Fruit fly (Drosophila melanogaster) whole organism, pupa: ENCODE measurements around the gene CG9133.

Experiments used
- CG10348 ChIP-seq: fragments of 200-800 bp; sonication (Bioruptor generic); IDR thresholded peaks from 2 replicates; pipeline ENCODE4 v1.3.6; 2022; ENCODE audit warnings: missing biosample characterization, missing genetic modification characterization
- CG12605 ChIP-seq: fragments of 200-800 bp; sonication (Bioruptor generic); IDR thresholded peaks from 2 replicates; pipeline ENCODE4 v1.3.6; 2022; ENCODE audit warnings: missing biosample characterization, missing genetic modification characterization
- CG13204 ChIP-seq: fragments of 200-800 bp; sonication (Bioruptor generic); optimal IDR thresholded peaks from 2 replicates; lab custom pipeline; 2018; ENCODE audit warnings: missing biosample characterization, mild to moderate bottlenecking, missing genetic modification characterization, moderate library complexity
- CG14655 ChIP-seq: fragments of 200-800 bp; sonication (Bioruptor generic); optimal IDR thresholded peaks from 3 replicates; lab custom pipeline; 2017; ENCODE audit warnings: mild to moderate bottlenecking, missing biosample characterization, missing genetic modification reagents, missing genetic modification characterization
- CG15710 ChIP-seq: fragments of 200-800 bp; sonication (Bioruptor generic); optimal IDR thresholded peaks from 2 replicates; lab custom pipeline; 2018; ENCODE audit warnings: missing biosample characterization, mild to moderate bottlenecking, missing genetic modification characterization, moderate library complexity
- CG17806 ChIP-seq: fragments of 200-800 bp; sonication (Bioruptor generic); optimal IDR thresholded peaks from 2 replicates; lab custom pipeline; 2018; ENCODE audit warnings: missing biosample characterization, mild to moderate bottlenecking, missing genetic modification characterization, moderate library complexity
- CG32121 ChIP-seq: fragments of 200-800 bp; sonication (Bioruptor generic); IDR thresholded peaks from 2 replicates; pipeline ENCODE4 v1.3.6; 2022; ENCODE audit warnings: missing biosample characterization, missing genetic modification characterization
- CG34367 ChIP-seq: fragments of 200-800 bp; sonication (Bioruptor generic); optimal IDR thresholded peaks from 2 replicates; lab custom pipeline; 2018; ENCODE audit warnings: missing biosample characterization, mild to moderate bottlenecking, missing genetic modification characterization
- CG4496 ChIP-seq: fragments of 200-800 bp; sonication (Bioruptor generic); IDR thresholded peaks from 3 replicates; pipeline ENCODE4 v1.3.6; 2022; ENCODE audit warnings: missing biosample characterization, missing genetic modification characterization
- CG8159 ChIP-seq: fragments of 200-800 bp; sonication (Bioruptor generic); optimal IDR thresholded peaks from 3 replicates; lab custom pipeline; 2018; ENCODE audit warnings: missing biosample characterization, mild to moderate bottlenecking, missing genetic modification characterization, moderate library complexity
- CG8301 ChIP-seq: fragments of 200-800 bp; sonication (Bioruptor generic); optimal IDR thresholded peaks from 2 replicates; lab custom pipeline; 2018; ENCODE audit warnings: missing biosample characterization, mild to moderate bottlenecking, missing genetic modification characterization
- CG9948 ChIP-seq: fragments of 200-800 bp; sonication (Bioruptor generic); optimal IDR thresholded peaks from 2 replicates; lab custom pipeline; 2018; ENCODE audit warnings: missing biosample characterization, mild to moderate bottlenecking, missing genetic modification characterization, moderate library complexity
- D1 ChIP-seq: fragments of 200-800 bp; sonication (Bioruptor generic); optimal IDR thresholded peaks from 2 replicates; lab custom pipeline; 2018; ENCODE audit warnings: missing biosample characterization, mild to moderate bottlenecking, missing genetic modification characterization, moderate library complexity
- EcR ChIP-seq: fragments of 200-800 bp; sonication (Bioruptor generic); optimal IDR thresholded peaks from 3 replicates; lab custom pipeline; 2019; ENCODE audit warnings: missing biosample characterization, missing genetic modification characterization, mild to moderate bottlenecking, moderate library complexity, missing genetic modification reagents
- Ets98B ChIP-seq: fragments of 200-800 bp; sonication (Bioruptor generic); IDR thresholded peaks from 2 replicates; pipeline ENCODE4 v1.3.6; 2022; ENCODE audit warnings: missing biosample characterization, missing genetic modification characterization
- Pif1A ChIP-seq: fragments of 200-800 bp; sonication (Bioruptor generic); optimal IDR thresholded peaks from 3 replicates; lab custom pipeline; 2016; ENCODE audit warnings: missing biosample characterization, missing genetic modification characterization
- Pif1B ChIP-seq: fragments of 200-800 bp; sonication (Bioruptor generic); optimal IDR thresholded peaks from 3 replicates; lab custom pipeline; 2016; ENCODE audit warnings: missing biosample characterization, missing genetic modification characterization
- Snoo ChIP-seq: fragments of 200-800 bp; sonication (Bioruptor generic); optimal IDR thresholded peaks from 3 replicates; lab custom pipeline; 2017; ENCODE audit warnings: missing biosample characterization, mild to moderate bottlenecking, missing genetic modification characterization, inconsistent platforms
- fd96Ca ChIP-seq: fragments of 200-800 bp; sonication (Bioruptor generic); IDR thresholded peaks from 3 replicates; pipeline ENCODE4 v1.3.6; 2022; ENCODE audit warnings: missing biosample characterization, missing genetic modification characterization
- gl ChIP-seq: fragments of 200-800 bp; sonication (Bioruptor generic); optimal IDR thresholded peaks from 2 replicates; lab custom pipeline; 2018; ENCODE audit warnings: missing biosample characterization, mild to moderate bottlenecking, missing genetic modification characterization
- rn ChIP-seq: fragments of 200-800 bp; sonication (Bioruptor generic); IDR thresholded peaks from 2 replicates; pipeline ENCODE4 v1.3.6; 2022; ENCODE audit warnings: missing biosample characterization, missing genetic modification characterization

The CG9133 gene

dm6 chr3L:1269013-1269412, 17.2 kb downstream of the CG9133 start:
- TF ChIP-seq EcR (GFP tag; lab: Kevin White, UChicago) (peak; percentile 92), CG4496 (no peak), CG13204 (peak; percentile 29)

dm6 chr3L:1275767-1276166, 24.0 kb downstream of the CG9133 start, which contains the start of gene CG32333:
CG32333 (plus strand) TSS chr3L:1275956.
- TF ChIP-seq CG17806 (tag; lab: Kevin White, UChicago) (no peak), CG10348 (GFP tag; lab: Robert Waterston, UW) (no peak), CG8301 (tag; lab: Kevin White, UChicago) (no peak), rn (GFP tag; lab: Robert Waterston, UW) (no peak), CG8159 (no peak), Pif1B (no peak), CG9948 (no peak), Snoo (tag; lab: Kevin White, UChicago) (no peak), D1 (tag; lab: Kevin White, UChicago) (no peak), EcR (GFP tag; lab: Kevin White, UChicago) (no peak)
- TF ChIP-seq, all 21 proteins: peak for 0

dm6 chr3L:1277937-1278336, 26.1 kb downstream of the CG9133 start:
- TF ChIP-seq CG8159, result peak; percentile 4
- peak; percentile 6 for TF ChIP-seq CG14655
- no peak for TF ChIP-seq CG13204

- TF ChIP-seq CG12605 (GFP tag; lab: Robert Waterston, UW) (no peak), CG8159 (peak; percentile 7), Snoo (tag; lab: Kevin White, UChicago) (no peak), Ets98B (peak; percentile 33; the same call in 1 of the 2 replicates), CG10348 (GFP tag; lab: Robert Waterston, UW) (no peak), CG34367 (tag; lab: Kevin White, UChicago) (peak; percentile 36), CG15710 (tag; lab: Kevin White, UChicago) (peak; percentile 48), fd96Ca (GFP tag; lab: Robert Waterston, UW) (peak; percentile 42; the same call in 1 of the 3 replicates), CG14655 (peak; percentile 3), Pif1A (GFP tag; lab: Kevin White, UChicago) (no peak), CG4496 (peak; percentile 40; the same call in 1 of the 3 replicates), rn (GFP tag; lab: Robert Waterston, UW) (0 out of 2 replicates have a peak, but pooled peaks have one; percentile 29)
These were observed 27.9 kb downstream of the CG9133 start for dm6 chr3L:1279685-1280084.

dm6 chr3L:1280890-1281622, 29.2 kb downstream of the CG9133 start:
- TF ChIP-seq D1 (tag; lab: Kevin White, UChicago) (no peak), Pif1A (GFP tag; lab: Kevin White, UChicago) (no peak), gl (tag; lab: Kevin White, UChicago) (no peak), CG12605 (GFP tag; lab: Robert Waterston, UW) (no peak), Pif1B (no peak), fd96Ca (GFP tag; lab: Robert Waterston, UW) (no peak), CG8159 (no peak), Snoo (tag; lab: Kevin White, UChicago) (no peak), CG8301 (tag; lab: Kevin White, UChicago) (no peak), CG32121 (GFP tag; lab: Robert Waterston, UW) (no peak), CG13204 (no peak), rn (GFP tag; lab: Robert Waterston, UW) (no peak), CG17806 (tag; lab: Kevin White, UChicago) (no peak), CG9948 (no peak), CG4496 (no peak), CG15710 (tag; lab: Kevin White, UChicago) (no peak), CG14655 (no peak)

DNA sequence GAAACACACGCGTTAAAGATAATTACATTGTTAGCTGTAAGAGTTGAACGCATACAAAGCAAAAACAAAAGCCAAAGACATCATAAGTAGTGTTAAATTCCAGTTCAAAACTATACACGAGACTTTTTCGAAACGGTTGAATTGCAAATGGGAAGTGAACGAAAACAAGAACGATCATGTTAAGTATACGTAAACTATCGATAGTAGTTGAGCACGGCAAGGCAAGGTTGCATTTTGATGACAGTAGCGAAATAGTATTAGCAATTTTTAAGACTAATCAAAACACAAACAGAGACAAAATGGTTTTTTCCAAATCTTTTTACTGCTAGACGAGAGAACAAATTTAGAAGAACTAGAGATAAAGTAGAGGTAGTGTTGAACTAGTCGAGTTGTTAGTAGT, 43.0 kb downstream of the CG9133 start:
- no peak for TF ChIP-seq CG34367 (tag; lab: Kevin White, UChicago)
- TF ChIP-seq CG8159, result no peak
- no peak for TF ChIP-seq CG14655
- TF ChIP-seq CG9948, result no peak
- no peak for TF ChIP-seq CG32121 (GFP tag; lab: Robert Waterston, UW)
- TF ChIP-seq Snoo (tag; lab: Kevin White, UChicago), result no peak
- TF ChIP-seq gl (tag; lab: Kevin White, UChicago), result no peak
- TF ChIP-seq fd96Ca (GFP tag; lab: Robert Waterston, UW), result no peak
- TF ChIP-seq Ets98B, result no peak
- no peak for TF ChIP-seq CG10348 (GFP tag; lab: Robert Waterston, UW)
- no peak for TF ChIP-seq Pif1A (GFP tag; lab: Kevin White, UChicago)
- TF ChIP-seq CG17806 (tag; lab: Kevin White, UChicago), result no peak
- no peak for TF ChIP-seq rn (GFP tag; lab: Robert Waterston, UW)
- no peak for TF ChIP-seq CG15710 (tag; lab: Kevin White, UChicago)
- no peak for TF ChIP-seq EcR (GFP tag; lab: Kevin White, UChicago)
- no peak for TF ChIP-seq D1 (tag; lab: Kevin White, UChicago)
- no peak for TF ChIP-seq CG13204
- TF ChIP-seq CG4496, result no peak

DNA sequence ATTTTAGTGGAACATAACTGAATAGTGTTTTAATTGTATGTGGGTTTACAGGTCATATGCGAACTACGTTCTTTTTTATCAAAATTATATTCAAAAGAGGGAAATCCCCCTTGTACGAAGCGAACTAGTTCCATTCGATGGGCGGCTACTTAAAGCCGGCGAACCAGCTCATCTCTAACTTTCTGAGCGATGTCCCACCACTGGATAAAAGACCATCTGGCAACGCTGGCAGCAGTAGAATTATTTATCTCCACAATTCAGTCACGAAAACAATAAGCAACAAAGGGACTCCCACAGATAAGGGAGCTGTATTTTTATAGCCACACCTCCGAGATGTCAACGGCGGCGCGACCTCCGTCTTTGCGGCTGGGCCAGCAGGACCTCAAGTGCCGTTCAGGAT, 43.9 kb downstream of the CG9133 start, which contains the start of gene Rabex-5:
Gene Rabex-5 (plus strand): TSS at position 221 of the 400 bp plus-strand sequence.
- TF ChIP-seq gl (tag; lab: Kevin White, UChicago) (no peak), CG10348 (GFP tag; lab: Robert Waterston, UW) (no peak), CG4496 (0 out of 3 replicates have a peak, but pooled peaks have one; percentile 25), CG32121 (GFP tag; lab: Robert Waterston, UW) (peak; percentile 34; the same call in 1 of the 2 replicates), CG34367 (tag; lab: Kevin White, UChicago) (no peak)
